Fruit fly (Drosophila melanogaster) whole organism, prepupa: ENCODE data around the gene Axs.

Experiments used
- Blimp-1 ChIP-seq: fragments of 200-800 bp; sonication (Bioruptor generic); optimal IDR thresholded peaks from 3 replicates; lab custom pipeline; 2017; ENCODE audit warnings: missing biosample characterization, missing genetic modification characterization, mild to moderate bottlenecking, moderate library complexity, missing genetic modification reagents
- CG10631 ChIP-seq: fragments of 200-800 bp; sonication (Bioruptor generic); optimal IDR thresholded peaks from 2 replicates; lab custom pipeline; 2016; ENCODE audit warnings: missing biosample characterization, missing genetic modification characterization
- CG10669 ChIP-seq: fragments of 200-800 bp; sonication (Bioruptor generic); optimal IDR thresholded peaks from 3 replicates; lab custom pipeline; 2018; ENCODE audit warnings: missing biosample characterization, mild to moderate bottlenecking, missing genetic modification characterization, moderate library complexity
- CG11294 ChIP-seq: fragments of 200-800 bp; sonication (Bioruptor generic); IDR thresholded peaks from 2 replicates; pipeline ENCODE4 v1.3.6; 2022; ENCODE audit warnings: missing biosample characterization, missing genetic modification characterization
- CG11762 ChIP-seq: fragments of 200-800 bp; sonication (Bioruptor generic); optimal IDR thresholded peaks from 3 replicates; lab custom pipeline; 2016; ENCODE audit warnings: missing biosample characterization, missing genetic modification characterization; ENCODE audit not compliant: insufficient read depth
- CG11902 ChIP-seq: fragments of 200-800 bp; sonication (Bioruptor generic); optimal IDR thresholded peaks from 3 replicates; lab custom pipeline; 2016; ENCODE audit warnings: missing biosample characterization, missing genetic modification characterization
- CG1621 ChIP-seq: fragments of 200-800 bp; sonication (Bioruptor generic); optimal IDR thresholded peaks from 3 replicates; lab custom pipeline; 2018; ENCODE audit warnings: missing biosample characterization, mild to moderate bottlenecking, missing genetic modification characterization
- CG16779 ChIP-seq: fragments of 200-800 bp; sonication (Bioruptor generic); optimal IDR thresholded peaks from 3 replicates; lab custom pipeline; 2017; ENCODE audit warnings: missing biosample characterization, mild to moderate bottlenecking, missing genetic modification characterization
- CG3032 ChIP-seq: fragments of 200-800 bp; optimal IDR thresholded peaks from 2 replicates; lab custom pipeline; 2019; ENCODE audit warnings: missing biosample characterization, mild to moderate bottlenecking, missing genetic modification characterization, moderate library complexity
- CG31627 ChIP-seq: fragments of 200-800 bp; sonication (Bioruptor generic); optimal IDR thresholded peaks from 3 replicates; lab custom pipeline; 2016; ENCODE audit warnings: missing biosample characterization, missing genetic modification characterization
- CG32006 ChIP-seq: fragments of 200-800 bp; sonication (Bioruptor generic); optimal IDR thresholded peaks from 3 replicates; lab custom pipeline; 2017; ENCODE audit warnings: missing biosample characterization, mild to moderate bottlenecking, missing genetic modification characterization
- CG34406 ChIP-seq: fragments of 200-800 bp; sonication (Bioruptor generic); optimal IDR thresholded peaks from 3 replicates; lab custom pipeline; 2016; ENCODE audit warnings: missing biosample characterization, missing genetic modification characterization
- CG3919 ChIP-seq: fragments of 200-800 bp; sonication (Bioruptor generic); optimal IDR thresholded peaks from 3 replicates; lab custom pipeline; 2016; ENCODE audit warnings: missing biosample characterization, missing genetic modification characterization
- CG4318 ChIP-seq: fragments of 200-800 bp; sonication (Bioruptor generic); optimal IDR thresholded peaks from 3 replicates; lab custom pipeline; 2017; ENCODE audit warnings: missing biosample characterization, mild to moderate bottlenecking, missing genetic modification characterization
- CG6163 ChIP-seq: fragments of 200-800 bp; sonication (Bioruptor generic); IDR thresholded peaks from 3 replicates; pipeline ENCODE4 v1.3.6; 2022; ENCODE audit warnings: missing biosample characterization, missing genetic modification characterization
- CG6276 ChIP-seq: fragments of 200-800 bp; sonication (Bioruptor generic); optimal IDR thresholded peaks from 2 replicates; lab custom pipeline; 2017; ENCODE audit warnings: missing biosample characterization, mild to moderate bottlenecking, missing genetic modification characterization
- CG6808 ChIP-seq: fragments of 200-800 bp; sonication (Bioruptor generic); optimal IDR thresholded peaks from 3 replicates; lab custom pipeline; 2017; ENCODE audit warnings: missing biosample characterization, missing genetic modification characterization, mild to moderate bottlenecking, moderate library complexity, missing genetic modification reagents
- CG6854 ChIP-seq: fragments of 200-800 bp; sonication (Bioruptor generic); optimal IDR thresholded peaks from 2 replicates; lab custom pipeline; 2017; ENCODE audit warnings: missing biosample characterization, mild to moderate bottlenecking, missing genetic modification characterization
- CG7368 ChIP-seq: fragments of 200-800 bp; sonication (Bioruptor generic); optimal IDR thresholded peaks from 3 replicates; lab custom pipeline; 2016; ENCODE audit warnings: missing biosample characterization, missing genetic modification characterization
- CG8319 ChIP-seq: fragments of 200-800 bp; sonication (Bioruptor generic); optimal IDR thresholded peaks from 3 replicates; lab custom pipeline; 2016; ENCODE audit warnings: missing biosample characterization, missing genetic modification characterization
- CG9139 ChIP-seq: fragments of 200-800 bp; sonication (Bioruptor generic); optimal IDR thresholded peaks from 3 replicates; lab custom pipeline; 2017; ENCODE audit warnings: missing biosample characterization, mild to moderate bottlenecking, missing genetic modification characterization
- Eip78C ChIP-seq: fragments of 200-800 bp; sonication (Bioruptor generic); peaks from one replicate; lab custom pipeline; 2016; ENCODE audit warnings: missing biosample characterization, missing genetic modification characterization
- Eip93F ChIP-seq: fragments of 200-800 bp; sonication (Bioruptor generic); optimal IDR thresholded peaks from 2 replicates; lab custom pipeline; 2016; ENCODE audit warnings: missing biosample characterization, mild to moderate bottlenecking, missing genetic modification characterization
- Ets21C ChIP-seq: fragments of 200-800 bp; sonication (Bioruptor generic); optimal IDR thresholded peaks from 3 replicates; lab custom pipeline; 2016; ENCODE audit warnings: missing biosample characterization, missing genetic modification characterization
- Ets96B ChIP-seq: fragments of 200-800 bp; optimal IDR thresholded peaks from 2 replicates; lab custom pipeline; 2019; ENCODE audit warnings: missing biosample characterization, mild to moderate bottlenecking, missing genetic modification characterization, moderate library complexity
- Hr38 ChIP-seq: sonication (Bioruptor generic); optimal IDR thresholded peaks from 2 replicates; lab custom pipeline; 2016; ENCODE audit warnings: missing biosample characterization, missing genetic modification characterization
- Hr39 ChIP-seq: fragments of 200-800 bp; sonication (Bioruptor generic); optimal IDR thresholded peaks from 2 replicates; lab custom pipeline; 2016; ENCODE audit warnings: missing biosample characterization, missing genetic modification characterization
- Hr4 ChIP-seq: fragments of 200-800 bp; sonication (Bioruptor generic); optimal IDR thresholded peaks from 3 replicates; lab custom pipeline; 2016; ENCODE audit warnings: missing biosample characterization, missing genetic modification characterization
- Met ChIP-seq: fragments of 200-800 bp; sonication (Bioruptor generic); optimal IDR thresholded peaks from 3 replicates; lab custom pipeline; 2016; ENCODE audit warnings: missing biosample characterization, missing genetic modification characterization
- OdsH ChIP-seq: fragments of 200-800 bp; sonication (Bioruptor generic); optimal IDR thresholded peaks from 3 replicates; lab custom pipeline; 2016; ENCODE audit warnings: missing biosample characterization, missing genetic modification characterization
- Smox ChIP-seq: fragments of 200-800 bp; sonication (Bioruptor generic); optimal IDR thresholded peaks from 3 replicates; lab custom pipeline; 2016; ENCODE audit warnings: missing biosample characterization, missing genetic modification characterization
- Sox102F ChIP-seq: fragments of 200-800 bp; sonication (Bioruptor generic); optimal IDR thresholded peaks from 2 replicates; lab custom pipeline; 2016; ENCODE audit warnings: missing biosample characterization, mild to moderate bottlenecking, missing genetic modification characterization
- Sox14 ChIP-seq: fragments of 200-800 bp; sonication (Bioruptor generic); optimal IDR thresholded peaks from 3 replicates; lab custom pipeline; 2016; ENCODE audit warnings: missing biosample characterization, missing genetic modification characterization
- Sox15 ChIP-seq: fragments of 200-800 bp; sonication (Bioruptor generic); optimal IDR thresholded peaks from 3 replicates; lab custom pipeline; 2016; ENCODE audit warnings: missing biosample characterization, missing genetic modification characterization
- achi ChIP-seq: fragments of 200-800 bp; sonication (Bioruptor generic); optimal IDR thresholded peaks from 3 replicates; lab custom pipeline; 2016; ENCODE audit warnings: missing biosample characterization, missing genetic modification characterization
- acj6 ChIP-seq: fragments of 200-800 bp; sonication (Bioruptor generic); optimal IDR thresholded peaks from 3 replicates; lab custom pipeline; 2016; ENCODE audit warnings: missing biosample characterization, missing genetic modification characterization
- cyc ChIP-seq: fragments of 200-800 bp; sonication (Bioruptor generic); optimal IDR thresholded peaks from 3 replicates; lab custom pipeline; 2016; ENCODE audit warnings: missing biosample characterization, missing genetic modification characterization
- dac ChIP-seq: fragments of 200-800 bp; sonication (Bioruptor generic); optimal IDR thresholded peaks from 2 replicates; lab custom pipeline; 2017; ENCODE audit warnings: missing biosample characterization, mild to moderate bottlenecking, missing genetic modification characterization
- dsx ChIP-seq: fragments of 200-800 bp; optimal IDR thresholded peaks from 3 replicates; lab custom pipeline; 2019; ENCODE audit warnings: missing biosample characterization, mild to moderate bottlenecking, missing genetic modification characterization, moderate library complexity; ENCODE audit not compliant: poor library complexity, severe bottlenecking
- eg ChIP-seq: fragments of 200-800 bp; sonication (Bioruptor generic); IDR thresholded peaks from 3 replicates; pipeline ENCODE4 v1.3.6; 2022; ENCODE audit warnings: missing biosample characterization, missing genetic modification characterization
- fd59A ChIP-seq: fragments of 200-800 bp; sonication (Bioruptor generic); optimal IDR thresholded peaks from 2 replicates; lab custom pipeline; 2017; ENCODE audit warnings: missing biosample characterization, mild to moderate bottlenecking, missing genetic modification characterization, missing genetic modification reagents
- fd85E ChIP-seq: fragments of 200-800 bp; sonication (Bioruptor generic); optimal IDR thresholded peaks from 3 replicates; lab custom pipeline; 2016; ENCODE audit warnings: missing biosample characterization, missing genetic modification characterization
- lz ChIP-seq: fragments of 200-800 bp; sonication (Bioruptor generic); optimal IDR thresholded peaks from 3 replicates; lab custom pipeline; 2016; ENCODE audit warnings: missing biosample characterization, missing genetic modification characterization
- pdm3 ChIP-seq: fragments of 200-800 bp; sonication (Bioruptor generic); optimal IDR thresholded peaks from 3 replicates; lab custom pipeline; 2016; ENCODE audit warnings: missing biosample characterization, missing genetic modification characterization
- salr ChIP-seq, 2 experiments: fragments of 200-800 bp; sonication (Bioruptor generic); optimal IDR thresholded peaks; 3 replicates each; lab custom pipeline; 2016 to 2018; ENCODE audit warnings: missing biosample characterization in 2 of 2, missing genetic modification characterization in 2 of 2, mild to moderate bottlenecking in 1 of 2
- spab ChIP-seq: fragments of 200-800 bp; sonication (Bioruptor generic); optimal IDR thresholded peaks from 2 replicates; lab custom pipeline; 2017; ENCODE audit warnings: missing biosample characterization, mild to moderate bottlenecking, missing genetic modification characterization, missing genetic modification reagents
- vri ChIP-seq: fragments of 200-800 bp; sonication (Bioruptor generic); optimal IDR thresholded peaks from 3 replicates; lab custom pipeline; 2016; ENCODE audit warnings: missing biosample characterization, mild to moderate bottlenecking, missing genetic modification characterization

The Axs gene

DNA sequence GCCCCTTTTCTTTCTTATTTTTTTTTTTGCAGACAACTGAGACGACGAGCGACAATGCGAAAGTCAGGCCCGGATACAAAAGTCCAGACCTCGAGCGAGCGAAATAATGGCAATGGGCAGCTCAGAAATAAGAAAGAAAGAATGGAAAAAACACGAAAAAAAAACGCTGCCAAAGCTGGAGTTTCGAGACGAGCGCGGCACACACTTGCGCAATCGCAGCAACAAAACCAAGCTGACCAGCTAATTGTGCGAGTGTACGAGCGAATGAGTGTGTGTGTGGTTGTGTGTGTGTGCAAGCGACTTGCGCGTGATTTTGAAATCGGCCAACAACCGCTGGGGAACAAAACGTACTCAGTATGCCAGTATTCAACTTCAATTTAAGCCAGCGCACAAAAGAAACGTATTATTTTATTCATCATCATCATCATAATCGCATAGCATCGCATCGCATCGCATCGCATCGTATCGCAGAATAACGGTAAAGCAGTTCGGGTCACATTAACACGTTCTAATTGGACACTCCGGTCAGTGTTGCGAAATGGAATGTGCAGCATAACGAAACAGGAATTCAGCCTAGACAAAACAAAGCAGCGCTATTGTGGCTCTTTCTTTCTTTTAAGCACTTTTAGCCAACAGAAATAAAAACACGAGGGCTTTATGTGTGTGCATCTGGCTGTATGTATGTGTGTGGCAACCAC lies 35.8 kb downstream of the Axs start (continued):
- TF ChIP-seq Blimp-1 (GFP tag; lab: Kevin White, UChicago), result no peak
- peak; percentile 21 for TF ChIP-seq CG9139 (GFP tag; lab: Kevin White, UChicago)
- TF ChIP-seq fd59A (GFP tag; lab: Kevin White, UChicago), result no peak
- peak; percentile 77 for TF ChIP-seq CG6854 (GFP tag; lab: Kevin White, UChicago)
- no peak for TF ChIP-seq Eip93F
- TF ChIP-seq Hr4 (GFP tag; lab: Kevin White, UChicago), result no peak
- no peak for TF ChIP-seq CG11762
- TF ChIP-seq Sox102F (GFP tag; lab: Kevin White, UChicago), result no peak
- no peak for TF ChIP-seq dsx (GFP tag; lab: Kevin White, UChicago)
- no peak for TF ChIP-seq pdm3 (GFP tag; lab: Kevin White, UChicago)

DNA sequence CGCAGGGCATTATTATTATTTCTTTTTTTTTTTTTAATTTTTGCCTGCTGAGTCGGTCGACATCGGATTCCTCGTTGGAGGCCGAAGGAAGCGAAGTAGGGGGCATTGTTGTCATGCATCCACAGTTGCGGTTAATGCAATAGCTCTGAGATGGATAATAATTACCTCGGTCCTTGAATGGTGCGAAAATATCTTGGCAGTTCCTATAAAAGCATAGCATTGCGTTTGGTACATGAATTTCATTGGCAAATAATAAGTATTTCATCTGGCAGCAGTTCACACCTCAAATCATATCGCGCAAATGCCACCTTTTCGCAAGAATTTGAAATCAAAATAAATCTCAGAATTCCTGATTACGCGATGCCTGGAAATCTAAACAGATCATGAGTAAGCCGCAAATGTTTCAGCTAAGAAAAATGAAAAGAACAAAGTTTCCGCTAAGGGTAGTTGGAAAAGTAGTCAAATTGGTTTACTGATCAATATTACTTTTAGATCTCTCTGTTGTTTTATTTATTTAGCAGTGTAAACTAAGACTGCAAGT lies 36.5 kb downstream of the Axs start:
- no peak for TF ChIP-seq CG7368 (GFP tag; lab: Kevin White, UChicago)
- no peak for TF ChIP-seq CG16779 (tag; lab: Kevin White, UChicago)
- TF ChIP-seq CG3919 (GFP tag; lab: Kevin White, UChicago), result peak; percentile 1
- TF ChIP-seq Hr4 (GFP tag; lab: Kevin White, UChicago), result no peak
- TF ChIP-seq CG6808 (GFP tag; lab: Kevin White, UChicago), result no peak
- TF ChIP-seq CG11902 (GFP tag; lab: Kevin White, UChicago), result no peak
- no peak for TF ChIP-seq CG4318 (GFP tag; lab: Kevin White, UChicago)
- TF ChIP-seq Ets96B (tag; lab: Kevin White, UChicago), result no peak
- no peak for TF ChIP-seq CG11762
- TF ChIP-seq Blimp-1 (GFP tag; lab: Kevin White, UChicago), result no peak
- TF ChIP-seq salr (GFP tag; optimal IDR thresholded peaks at IDR 0.05; lab: Kevin White, UChicago), result peak in 1 of 2 experiments; percentile 22
- no peak for TF ChIP-seq Eip93F
- peak; percentile 31 for TF ChIP-seq CG10631 (GFP tag; lab: Kevin White, UChicago)
- peak; percentile 31 for TF ChIP-seq cyc (GFP tag; lab: Kevin White, UChicago)
- no peak for TF ChIP-seq CG6854 (GFP tag; lab: Kevin White, UChicago)
- TF ChIP-seq CG8319 (GFP tag; lab: Kevin White, UChicago), result no peak
- TF ChIP-seq Hr38, result no peak
- TF ChIP-seq dsx (GFP tag; lab: Kevin White, UChicago), result no peak
- peak; percentile 49 for TF ChIP-seq Sox15 (GFP tag; lab: Kevin White, UChicago)
- TF ChIP-seq Met (GFP tag; lab: Kevin White, UChicago), result peak; percentile 42
- TF ChIP-seq Sox102F (GFP tag; lab: Kevin White, UChicago), result peak; percentile 22
- TF ChIP-seq Smox (GFP tag; lab: Kevin White, UChicago), result peak; percentile 37
- no peak for TF ChIP-seq CG11294 (GFP tag; lab: Robert Waterston, UW)
- peak; percentile 5 for TF ChIP-seq spab (GFP tag; lab: Kevin White, UChicago)
- TF ChIP-seq lz (GFP tag; lab: Kevin White, UChicago), result peak; percentile 56
- peak; percentile 20 for TF ChIP-seq acj6
- peak; percentile 33 for TF ChIP-seq CG34406 (GFP tag; lab: Kevin White, UChicago)
- TF ChIP-seq fd85E (GFP tag; lab: Kevin White, UChicago), result no peak
- TF ChIP-seq dac, result no peak
- TF ChIP-seq pdm3 (GFP tag; lab: Kevin White, UChicago), result peak; percentile 49
- peak; percentile 30 for TF ChIP-seq OdsH (GFP tag; lab: Kevin White, UChicago)
- TF ChIP-seq CG31627, result peak; percentile 55
- peak; percentile 64 for TF ChIP-seq Hr39 (GFP tag; lab: Kevin White, UChicago)
- TF ChIP-seq CG3032 (tag; lab: Kevin White, UChicago), result peak; percentile 19
- TF ChIP-seq achi (GFP tag; lab: Kevin White, UChicago), result no peak
- peak; percentile 82 for TF ChIP-seq Eip78C (GFP tag; lab: Kevin White, UChicago)
- TF ChIP-seq CG32006 (GFP tag; lab: Kevin White, UChicago), result peak; percentile 46
- TF ChIP-seq Sox14, result peak; percentile 28
- TF ChIP-seq CG6163 (GFP tag; lab: Robert Waterston, UW), result peak; percentile 18; the same call in 1 of the 3 replicates
- TF ChIP-seq CG10669 (GFP tag; lab: Kevin White, UChicago), result peak; percentile 12
- TF ChIP-seq eg, result no peak
- no peak for TF ChIP-seq CG1621
- no peak for TF ChIP-seq vri (GFP tag; lab: Kevin White, UChicago)
- TF ChIP-seq CG6276 (GFP tag; lab: Kevin White, UChicago), result no peak
- TF ChIP-seq Ets21C (GFP tag; lab: Kevin White, UChicago), result peak; percentile 31
